Worm (Caenorhabditis elegans) whole organism, midembryonic: ENCODE measurements around the gene nhr-25.

Source experiments
- med-1 ChIP-seq: sonication (generic microtip); optimal IDR thresholded peaks from 2 replicates; lab custom pipeline; 2017; ENCODE audit warnings: missing genetic modification characterization, mild to moderate bottlenecking, missing compliant biosample characterization, antibody characterized with exemption, missing genetic modification reagents; ENCODE audit not compliant: insufficient read depth
- ztf-23 ChIP-seq: fragments of 200-800 bp; sonication (Bioruptor generic); IDR thresholded peaks from 2 replicates; pipeline ENCODE4 v1.3.6; 2022; ENCODE audit warnings: missing genetic modification reagents, missing genetic modification characterization, missing compliant biosample characterization

DNA sequence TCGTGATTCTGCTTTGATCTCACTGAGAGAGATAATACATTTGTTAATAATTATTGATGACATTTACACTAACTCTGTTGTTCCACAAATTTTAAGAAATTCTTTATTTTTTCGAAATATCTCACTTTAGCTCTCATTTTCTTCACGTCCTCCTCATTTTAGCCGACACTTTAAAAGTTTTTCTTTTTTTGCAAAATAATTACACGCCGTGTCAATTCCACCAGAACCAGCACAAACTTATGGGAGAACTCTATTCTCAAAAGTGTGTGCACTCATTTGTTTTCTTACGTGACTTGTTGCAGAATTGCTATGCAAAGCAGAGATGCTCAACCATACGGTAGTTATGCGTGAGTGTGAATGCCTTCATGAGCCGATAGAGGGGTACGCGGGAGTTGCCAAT, 43.1 kb upstream of the nhr-25 start, which contains the start of gene frpr-2:
- TF ChIP-seq med-1 (no peak), ztf-23 (GFP tag; lab: Robert Waterston, UW) (no peak)
